Worm (Caenorhabditis elegans): ENCODE results near the gene F42G2.5.

DNA sequence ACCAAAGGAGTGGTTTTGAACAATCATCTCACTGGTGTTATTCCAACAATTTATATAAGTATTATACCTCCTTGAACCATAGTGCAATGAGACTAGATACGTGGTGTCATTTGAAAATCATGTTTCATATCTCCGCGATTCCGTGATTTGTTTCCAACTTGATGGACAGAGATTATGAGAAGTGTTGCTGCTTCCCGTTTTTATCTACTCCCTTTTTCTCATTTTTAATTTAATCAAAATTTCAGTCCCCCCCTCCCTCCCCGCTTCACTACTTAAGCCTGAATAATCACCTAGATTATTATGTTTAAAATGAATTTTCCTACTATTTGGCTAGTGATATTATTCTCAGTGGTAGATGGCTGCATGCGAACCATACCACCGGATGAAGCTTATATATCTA lies 45.7 kb downstream of the F42G2.5 start, which contains the start of gene F16G10.3:
- TF ChIP-seq aly-1 (tag; optimal IDR thresholded peaks at IDR 0.05) = no peak
- TF ChIP-seq tra-4 (tag; optimal IDR thresholded peaks at IDR 0.05) = no peak
- no peak for TF ChIP-seq sea-1 (GFP tag; conservative IDR thresholded peaks at IDR 0.05)
- TF ChIP-seq hmg-4 (GFP tag; optimal IDR thresholded peaks at IDR 0.05) = no peak
